Worm (Caenorhabditis elegans): Measurements from ENCODE around the gene lsy-13.
"Not testable (repeated sequence)": the region's sequence is repeated elsewhere in the genome, so short reads cannot be mapped to it uniquely, and the experiment has no call there.

lsy-13 gene

ce11 chrIV:16845376-16845775 lies 18.3 kb upstream of the lsy-13 start (continued):
- peak; percentile 99 for TF ChIP-seq nfyb-1 (GFP tag; IDR thresholded peaks at IDR 0.05)
- TF ChIP-seq egrh-3 (GFP tag; IDR thresholded peaks at IDR 0.05): peak; percentile 82
- 0 out of 2 replicates have a peak, but pooled peaks have one; percentile 11 for TF ChIP-seq ceh-40 (GFP tag; IDR thresholded peaks at IDR 0.05)
- TF ChIP-seq Y53G8AR.9 (GFP tag; conservative IDR thresholded peaks at IDR 0.05): peak; percentile 99
- peak; percentile 74 for TF ChIP-seq Y53F4B.3 (GFP tag; IDR thresholded peaks at IDR 0.05)
- TF ChIP-seq lin-40 (tag; optimal IDR thresholded peaks at IDR 0.05): peak; percentile 51
- TF ChIP-seq nhr-120 (GFP tag; IDR thresholded peaks at IDR 0.05): 0 out of 2 replicates have a peak, but pooled peaks have one; percentile 87
- TF ChIP-seq D2030.7 (GFP tag; IDR thresholded peaks at IDR 0.05): peak; percentile 93
- TF ChIP-seq zfh-2 (GFP tag; conservative IDR thresholded peaks at IDR 0.05): peak; percentile 68
- TF ChIP-seq K12H6.12 (tag; optimal IDR thresholded peaks at IDR 0.05): peak; percentile 15
- TF ChIP-seq ztf-28 (GFP tag; IDR thresholded peaks at IDR 0.05): peak; percentile 94
- TF ChIP-seq let-607 (tag; optimal IDR thresholded peaks at IDR 0.05): peak; percentile 52 to 74
- TF ChIP-seq attf-6 (GFP tag; IDR thresholded peaks at IDR 0.05): peak; percentile 97
- TF ChIP-seq sea-2 (GFP tag; IDR thresholded peaks at IDR 0.05): peak; percentile 90
- TF ChIP-seq pbrm-1 (GFP tag; IDR thresholded peaks at IDR 0.05): peak; percentile 98
- TF ChIP-seq lin-54 (GFP tag; optimal IDR thresholded peaks at IDR 0.05): peak; percentile 71
- TF ChIP-seq Y56A3A.18 (GFP tag; IDR thresholded peaks at IDR 0.05): peak; percentile 97
- TF ChIP-seq K11D2.4 (GFP tag; IDR thresholded peaks at IDR 0.05): peak; percentile 97
- peak; percentile 84 for TF ChIP-seq ztf-6 (GFP tag; IDR thresholded peaks at IDR 0.05)
- peak; percentile 95 for TF ChIP-seq egl-44 (GFP tag; IDR thresholded peaks at IDR 0.05)
- peak; percentile 99 for TF ChIP-seq hmg-1.2 (GFP tag; IDR thresholded peaks at IDR 0.05)
- TF ChIP-seq lsl-1 (GFP tag; optimal IDR thresholded peaks at IDR 0.05): peak; percentile 21
- TF ChIP-seq ceh-100 (GFP tag; IDR thresholded peaks at IDR 0.05): peak; percentile 90
- peak; percentile 28 for TF ChIP-seq nhr-80 (tag; optimal IDR thresholded peaks at IDR 0.05)
- peak; percentile 100 for TF ChIP-seq F37B4.10 (GFP tag; IDR thresholded peaks at IDR 0.05)
- peak; percentile 54 for TF ChIP-seq tbp1 (GFP tag; optimal IDR thresholded peaks at IDR 0.05)
- TF ChIP-seq cebp-2 (GFP tag; IDR thresholded peaks at IDR 0.05): peak; percentile 98
- peak; percentile 94 for TF ChIP-seq C17E4.6 (GFP tag; IDR thresholded peaks at IDR 0.05)
- peak; percentile 84 for TF ChIP-seq madf-8 (GFP tag; conservative IDR thresholded peaks at IDR 0.05)
- not testable (repeated sequence) for TF ChIP-seq snpc-4 (GFP tag; optimal IDR thresholded peaks at IDR 0.05)
- TF ChIP-seq snpc-4 (tag; optimal IDR thresholded peaks at IDR 0.05): peak in 2 of 4 experiments; percentile 60 to 83
- peak; percentile 86 for TF ChIP-seq B0019.2 (GFP tag; conservative IDR thresholded peaks at IDR 0.05)
- TF ChIP-seq bed-1 (GFP tag; IDR thresholded peaks at IDR 0.05): peak; percentile 93
- peak; percentile 89 for TF ChIP-seq lag-1 (GFP tag; IDR thresholded peaks at IDR 0.05)
- TF ChIP-seq Y95B8A.8 (GFP tag; IDR thresholded peaks at IDR 0.05): peak; percentile 98
- TF ChIP-seq ekl-4 (GFP tag; IDR thresholded peaks at IDR 0.05): peak; percentile 98
- TF ChIP-seq B0336.3 (GFP tag; IDR thresholded peaks at IDR 0.05): peak; percentile 76
- peak; percentile 94 for TF ChIP-seq madf-6 (GFP tag; IDR thresholded peaks at IDR 0.05)
- peak; percentile 85; the same call in 1 of the 2 replicates for TF ChIP-seq egl-18 (GFP tag; IDR thresholded peaks at IDR 0.05)
- peak; percentile 48 for TF ChIP-seq tlf-1 (GFP tag; optimal IDR thresholded peaks at IDR 0.05)
- TF ChIP-seq mcd-1 (GFP tag; IDR thresholded peaks at IDR 0.05): peak; percentile 99
- TF ChIP-seq attf-5 (GFP tag; optimal IDR thresholded peaks at IDR 0.05): peak; percentile 84
- peak; percentile 94 for TF ChIP-seq ceh-91 (GFP tag; IDR thresholded peaks at IDR 0.05)
- peak; percentile 16 for TF ChIP-seq chd-7 (tag; optimal IDR thresholded peaks at IDR 0.05)
- peak; percentile 85 for TF ChIP-seq attf-3 (GFP tag; conservative IDR thresholded peaks at IDR 0.05)
- TF ChIP-seq aptf-2 (GFP tag; conservative IDR thresholded peaks at IDR 0.05): peak; percentile 93
- TF ChIP-seq dox-1 (GFP tag; IDR thresholded peaks at IDR 0.05): peak; percentile 100
- peak; percentile 50 for TF ChIP-seq xnd-1 (tag; optimal IDR thresholded peaks at IDR 0.05)
